Worm (Caenorhabditis elegans) whole organism, L1 larva: Measurements from ENCODE around the gene sng-1.
A peak's percentile ranks its signal among the peaks of the same experiment; 100 is the strongest.

Source experiments
- C04F5.9 ChIP-seq: sonication (generic microtip); optimal IDR thresholded peaks from 2 replicates; lab custom pipeline; 2016; ENCODE audit warnings: missing genetic modification characterization, missing compliant biosample characterization
- C16A3.4 ChIP-seq: fragments of 150-350 bp; optimal IDR thresholded peaks from 2 replicates; lab custom pipeline; 2014; ENCODE audit warnings: missing biosample characterization, missing genetic modification characterization
- F16B12.6 ChIP-seq: fragments of 150-350 bp; optimal IDR thresholded peaks from 2 replicates; lab custom pipeline; 2014; ENCODE audit warnings: missing biosample characterization, missing genetic modification characterization
- Y116A8C.19 ChIP-seq: sonication (generic microtip); optimal IDR thresholded peaks from 2 replicates; lab custom pipeline; 2016; ENCODE audit warnings: missing compliant biosample characterization, missing genetic modification characterization, borderline replicate concordance
- aha-1 ChIP-seq: fragments of 150-350 bp; optimal IDR thresholded peaks from 2 replicates; lab custom pipeline; 2014; ENCODE audit warnings: missing biosample characterization, missing genetic modification characterization
- ama-1 ChIP-seq: fragments of 150-350 bp; optimal IDR thresholded peaks from 2 replicates; lab custom pipeline; 2014
- blmp-1 ChIP-seq: fragments of 150-350 bp; optimal IDR thresholded peaks from 2 replicates; lab custom pipeline; 2014; ENCODE audit warnings: missing biosample characterization, missing genetic modification characterization
- ceh-88 ChIP-seq: fragments of 200-800 bp; sonication (Bioruptor generic); IDR thresholded peaks from 2 replicates; pipeline ENCODE4 v1.3.6; 2022; ENCODE audit warnings: missing genetic modification characterization, missing compliant biosample characterization
- ces-1 ChIP-seq: fragments of 150-350 bp; optimal IDR thresholded peaks from 2 replicates; lab custom pipeline; 2014; ENCODE audit warnings: missing biosample characterization, missing genetic modification reagents, missing genetic modification characterization
- dpl-1 ChIP-seq, 3 experiments: fragments of 150-350 bp in 2 of 3; sonication (generic microtip) in 1 of 3; optimal IDR thresholded peaks; 2 replicates each; lab custom pipeline; 2014 to 2017; ENCODE audit warnings: missing biosample characterization in 3 of 3, missing genetic modification characterization in 3 of 3, missing genetic modification reagents in 3 of 3
- dsc-1 ChIP-seq: sonication (generic microtip); optimal IDR thresholded peaks from 2 replicates; lab custom pipeline; 2016; ENCODE audit warnings: mild to moderate bottlenecking, missing genetic modification characterization, missing compliant biosample characterization
- efl-1 ChIP-seq, 4 experiments: fragments of 150-350 bp; optimal IDR thresholded peaks in 3 of 4; peaks in 1 of 4; 1 replicate in 1 of 4; 2 replicates in 3 of 4; lab custom pipeline; 2014; ENCODE audit warnings: missing biosample characterization in 2 of 4, missing genetic modification characterization in 2 of 4, missing genetic modification reagents in 2 of 4
- egl-13 ChIP-seq: sonication (generic microtip); optimal IDR thresholded peaks from 2 replicates; lab custom pipeline; 2016; ENCODE audit warnings: missing genotype, missing genetic modification reagents, missing genetic modification characterization, missing compliant biosample characterization
- elt-3 ChIP-seq, 6 experiments: fragments of 150-350 bp in 1 of 6; sonication (generic microtip); optimal IDR thresholded peaks; 2 replicates each; lab custom pipeline; 2017 to 2018; ENCODE audit warnings: missing biosample characterization in 6 of 6, missing genetic modification characterization in 6 of 6, inconsistent platforms in 1 of 6
- ets-5 ChIP-seq: fragments of 200-800 bp; sonication (Bioruptor generic); IDR thresholded peaks from 2 replicates; pipeline ENCODE4 v1.3.6; 2022; ENCODE audit warnings: missing genetic modification characterization, missing compliant biosample characterization
- fkh-10 ChIP-seq: sonication (generic microtip); optimal IDR thresholded peaks from 2 replicates; lab custom pipeline; 2017; ENCODE audit warnings: missing biosample characterization, missing genetic modification reagents, missing genetic modification characterization
- fkh-4 ChIP-seq: sonication (generic microtip); optimal IDR thresholded peaks from 2 replicates; lab custom pipeline; 2016; ENCODE audit warnings: missing compliant biosample characterization, missing genetic modification characterization, borderline replicate concordance
- fkh-8 ChIP-seq: sonication (generic microtip); optimal IDR thresholded peaks from 2 replicates; lab custom pipeline; 2016; ENCODE audit warnings: mild to moderate bottlenecking, missing genetic modification characterization, missing compliant biosample characterization
- grh-1 ChIP-seq: fragments of 200-800 bp; sonication (Bioruptor generic); IDR thresholded peaks from 2 replicates; pipeline ENCODE4 v1.3.6; 2022; ENCODE audit warnings: missing genetic modification reagents, missing genetic modification characterization, missing compliant biosample characterization
- hlh-4 ChIP-seq: sonication (generic microtip); optimal IDR thresholded peaks from 2 replicates; lab custom pipeline; 2016; ENCODE audit warnings: mild to moderate bottlenecking, missing genetic modification characterization, missing compliant biosample characterization
- hpl-2 ChIP-seq: fragments of 150-350 bp; optimal IDR thresholded peaks from 2 replicates; lab custom pipeline; 2014; ENCODE audit warnings: missing biosample characterization, missing genetic modification reagents, missing genetic modification characterization
- jun-1 ChIP-seq: fragments of 150-350 bp; optimal IDR thresholded peaks from 2 replicates; lab custom pipeline; 2014; ENCODE audit warnings: missing biosample characterization, missing genetic modification reagents, missing genetic modification characterization
- lin-13 ChIP-seq: fragments of 150-350 bp; optimal IDR thresholded peaks from 2 replicates; lab custom pipeline; 2014; ENCODE audit warnings: missing biosample characterization, missing genetic modification reagents, missing genetic modification characterization
- lin-14 ChIP-seq: fragments of 200-800 bp; sonication (Bioruptor generic); optimal IDR thresholded peaks from 2 replicates; lab custom pipeline; 2018; ENCODE audit warnings: mild to moderate bottlenecking, missing genetic modification characterization, moderate library complexity, missing compliant biosample characterization
- lin-35 ChIP-seq, 2 experiments: fragments of 150-350 bp; optimal IDR thresholded peaks; 2 replicates each; lab custom pipeline; 2014; ENCODE audit warnings: missing biosample characterization in 2 of 2, missing genetic modification characterization in 2 of 2, missing genetic modification reagents in 2 of 2
- lsy-2 ChIP-seq, 2 experiments: fragments of 150-350 bp; optimal IDR thresholded peaks; 2 replicates each; lab custom pipeline; 2014; ENCODE audit warnings: missing biosample characterization in 2 of 2, missing genetic modification characterization in 2 of 2
- mdl-1 ChIP-seq, 2 experiments: fragments of 150-350 bp; optimal IDR thresholded peaks; 2 replicates each; lab custom pipeline; 2014 to 2017; ENCODE audit warnings: missing biosample characterization in 2 of 2, missing genetic modification characterization in 2 of 2, inconsistent platforms in 1 of 2
- mep-1 ChIP-seq: fragments of 150-350 bp; optimal IDR thresholded peaks from 2 replicates; lab custom pipeline; 2014; ENCODE audit warnings: missing biosample characterization, missing genetic modification characterization
- nhr-12 ChIP-seq: sonication (generic microtip); optimal IDR thresholded peaks from 2 replicates; lab custom pipeline; 2017; ENCODE audit warnings: missing biosample characterization, missing genetic modification characterization
- nhr-19 ChIP-seq: fragments of 200-800 bp; sonication (Bioruptor generic); conservative IDR thresholded peaks from 2 replicates; pipeline ENCODE4 v1.3.6; 2022; ENCODE audit warnings: missing genetic modification characterization, missing compliant biosample characterization
- nhr-237 ChIP-seq: fragments of 150-350 bp; optimal IDR thresholded peaks from 2 replicates; lab custom pipeline; 2014; ENCODE audit warnings: missing biosample characterization, missing genetic modification characterization
- nhr-47 ChIP-seq: sonication (generic microtip); optimal IDR thresholded peaks from 2 replicates; lab custom pipeline; 2016; ENCODE audit warnings: mild to moderate bottlenecking, missing genetic modification characterization, moderate library complexity, missing compliant biosample characterization
- nhr-71 ChIP-seq: sonication (generic microtip); optimal IDR thresholded peaks from 2 replicates; lab custom pipeline; 2016; ENCODE audit warnings: mild to moderate bottlenecking, missing genetic modification characterization, moderate library complexity, missing compliant biosample characterization
- nhr-77 ChIP-seq: fragments of 150-350 bp; optimal IDR thresholded peaks from 2 replicates; lab custom pipeline; 2014; ENCODE audit warnings: missing biosample characterization, missing genetic modification characterization
- nhr-84 ChIP-seq: sonication (generic microtip); optimal IDR thresholded peaks from 2 replicates; lab custom pipeline; 2017; ENCODE audit warnings: missing biosample characterization, missing genetic modification characterization
- nhr-90 ChIP-seq: sonication (generic microtip); optimal IDR thresholded peaks from 2 replicates; lab custom pipeline; 2016; ENCODE audit warnings: mild to moderate bottlenecking, missing genetic modification characterization, missing compliant biosample characterization; ENCODE audit not compliant: poor library complexity
- skn-1 ChIP-seq: fragments of 150-350 bp; optimal IDR thresholded peaks from 2 replicates; lab custom pipeline; 2014; ENCODE audit warnings: missing biosample characterization, missing genetic modification characterization
- snu-23 ChIP-seq: sonication (generic microtip); optimal IDR thresholded peaks from 2 replicates; lab custom pipeline; 2016; ENCODE audit warnings: missing genetic modification characterization, missing compliant biosample characterization
- sptf-1 ChIP-seq: fragments of 150-350 bp; optimal IDR thresholded peaks from 2 replicates; lab custom pipeline; 2014; ENCODE audit warnings: missing biosample characterization, missing genetic modification characterization
- swsn-7 ChIP-seq: sonication (generic microtip); optimal IDR thresholded peaks from 2 replicates; lab custom pipeline; 2016; ENCODE audit warnings: missing genetic modification characterization, missing compliant biosample characterization
- tlp-1 ChIP-seq: fragments of 150-350 bp; optimal IDR thresholded peaks from 2 replicates; lab custom pipeline; 2014; ENCODE audit warnings: missing biosample characterization, missing genetic modification characterization
- unc-130 ChIP-seq: fragments of 150-350 bp; optimal IDR thresholded peaks from 2 replicates; lab custom pipeline; 2017; ENCODE audit warnings: missing biosample characterization, missing genetic modification characterization, inconsistent platforms
- unc-62 ChIP-seq: fragments of 150-350 bp; optimal IDR thresholded peaks from 2 replicates; lab custom pipeline; 2014; ENCODE audit warnings: missing biosample characterization, missing genetic modification reagents, missing genetic modification characterization
- unc-98 ChIP-seq: fragments of 200-800 bp; sonication (Bioruptor generic); IDR thresholded peaks from 2 replicates; pipeline ENCODE4 v1.3.6; 2022; ENCODE audit warnings: missing genetic modification characterization, missing compliant biosample characterization
- vab-15 ChIP-seq: sonication (generic microtip); optimal IDR thresholded peaks from 2 replicates; lab custom pipeline; 2017; ENCODE audit warnings: missing genotype, mild to moderate bottlenecking, missing genetic modification characterization, missing compliant biosample characterization
- xbp-1 ChIP-seq: sonication (generic microtip); optimal IDR thresholded peaks from 2 replicates; lab custom pipeline; 2016; ENCODE audit warnings: missing genetic modification characterization, missing compliant biosample characterization
- zag-1 ChIP-seq: fragments of 150-350 bp; optimal IDR thresholded peaks from 2 replicates; lab custom pipeline; 2014; ENCODE audit warnings: missing biosample characterization, missing genetic modification characterization
- ztf-11 ChIP-seq, 2 experiments: sonication (generic microtip); optimal IDR thresholded peaks; 2 replicates each; lab custom pipeline; 2016 to 2017; ENCODE audit warnings: missing genetic modification characterization in 2 of 2, missing biosample characterization in 1 of 2, missing compliant biosample characterization in 1 of 2
- ztf-4 ChIP-seq: fragments of 150-350 bp; optimal IDR thresholded peaks from 2 replicates; lab custom pipeline; 2014; ENCODE audit warnings: missing biosample characterization, missing genetic modification characterization

Gene sng-1

DNA sequence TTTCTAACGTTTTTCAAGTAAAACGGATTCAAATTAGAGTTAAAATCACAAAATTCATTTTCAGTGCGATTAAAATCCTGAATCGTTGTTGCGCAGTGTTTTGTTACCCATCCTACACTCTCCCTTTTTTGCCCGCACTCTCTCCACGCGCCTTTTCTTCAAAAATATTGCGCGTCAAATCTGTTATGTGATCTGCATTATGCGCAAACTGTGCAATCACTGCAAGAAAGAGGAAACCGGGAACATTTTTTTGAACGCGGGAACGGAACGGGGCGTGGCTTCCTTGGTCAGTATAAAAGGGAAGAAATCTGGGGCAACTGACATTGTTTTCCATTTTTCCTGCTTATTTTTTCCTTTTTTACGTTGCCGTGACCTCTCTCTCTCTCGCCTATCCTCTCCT is 13.0 kb downstream of the sng-1 start:
- no peak for TF ChIP-seq egl-13
- peak; percentile 14 for TF ChIP-seq xbp-1
- no peak for TF ChIP-seq ztf-4 (tag; lab: Kevin White, UChicago)
- TF ChIP-seq ceh-88 (GFP tag; lab: Robert Waterston, UW): no peak
- no peak for TF ChIP-seq tlp-1 (tag; lab: Kevin White, UChicago)
- peak; percentile 2 to 42 (median 28) for TF ChIP-seq dpl-1 (GFP tag; optimal IDR thresholded peaks at IDR 0.05; lab: Kevin White, UChicago)
- TF ChIP-seq ztf-11 (tag; optimal IDR thresholded peaks at IDR 0.05; lab: Kevin White, UChicago): no peak
- TF ChIP-seq grh-1 (GFP tag; lab: Robert Waterston, UW): no peak
- no peak for TF ChIP-seq jun-1 (tag; lab: Kevin White, UChicago)
- peak in 1 of 2 experiments; percentile 10 for TF ChIP-seq lsy-2 (tag; optimal IDR thresholded peaks at IDR 0.05; lab: Kevin White, UChicago)
- no peak for TF ChIP-seq nhr-77 (tag; lab: Kevin White, UChicago)
- no peak for TF ChIP-seq zag-1 (tag; lab: Kevin White, UChicago)
- no peak for TF ChIP-seq mdl-1 (tag; optimal IDR thresholded peaks at IDR 0.05; lab: Kevin White, UChicago)
- no peak for TF ChIP-seq fkh-10
- TF ChIP-seq unc-130 (tag; lab: Kevin White, UChicago): no peak
- peak; percentile 12 to 50 for TF ChIP-seq lin-35 (GFP tag; optimal IDR thresholded peaks at IDR 0.05; lab: Kevin White, UChicago)
- TF ChIP-seq mep-1 (tag; lab: Kevin White, UChicago): peak; percentile 43
- peak; percentile 12 for TF ChIP-seq snu-23 (GFP tag; lab: Kevin White, UChicago)
- no peak for TF ChIP-seq ces-1 (GFP tag; lab: Kevin White, UChicago)
- no peak for TF ChIP-seq fkh-8
- TF ChIP-seq nhr-90: no peak
- TF ChIP-seq lin-14 (GFP tag; lab: Kevin White, UChicago): peak; percentile 12
- no peak for TF ChIP-seq aha-1 (tag; lab: Kevin White, UChicago)
- TF ChIP-seq sptf-1 (tag; lab: Kevin White, UChicago): no peak
- TF ChIP-seq vab-15 (tag; lab: Kevin White, UChicago): no peak
- no peak for TF ChIP-seq C16A3.4
- peak; percentile 24 for TF ChIP-seq swsn-7 (tag; lab: Kevin White, UChicago)
- TF ChIP-seq nhr-237 (tag; lab: Kevin White, UChicago): no peak
- TF ChIP-seq blmp-1 (tag; lab: Kevin White, UChicago): peak; percentile 54
- no peak for TF ChIP-seq fkh-4 (tag; lab: Kevin White, UChicago)
- no peak for TF ChIP-seq ets-5 (GFP tag; lab: Robert Waterston, UW)
- TF ChIP-seq efl-1 (optimal IDR thresholded peaks at IDR 0.05; lab: Kevin White, UChicago): peak; percentile 26 to 29
- TF ChIP-seq efl-1 (GFP tag; optimal IDR thresholded peaks at IDR 0.05 in 1 of 2; lab: Kevin White, UChicago): peak; percentile 25 to 93
- TF ChIP-seq F16B12.6 (tag; lab: Kevin White, UChicago): peak; percentile 77
- TF ChIP-seq hlh-4 (tag; lab: Kevin White, UChicago): no peak
- TF ChIP-seq elt-3 (tag; optimal IDR thresholded peaks at IDR 0.05; lab: Kevin White, UChicago): peak in 1 of 6 experiments; percentile 3
- TF ChIP-seq Y116A8C.19 (tag; lab: Kevin White, UChicago): no peak

DNA sequence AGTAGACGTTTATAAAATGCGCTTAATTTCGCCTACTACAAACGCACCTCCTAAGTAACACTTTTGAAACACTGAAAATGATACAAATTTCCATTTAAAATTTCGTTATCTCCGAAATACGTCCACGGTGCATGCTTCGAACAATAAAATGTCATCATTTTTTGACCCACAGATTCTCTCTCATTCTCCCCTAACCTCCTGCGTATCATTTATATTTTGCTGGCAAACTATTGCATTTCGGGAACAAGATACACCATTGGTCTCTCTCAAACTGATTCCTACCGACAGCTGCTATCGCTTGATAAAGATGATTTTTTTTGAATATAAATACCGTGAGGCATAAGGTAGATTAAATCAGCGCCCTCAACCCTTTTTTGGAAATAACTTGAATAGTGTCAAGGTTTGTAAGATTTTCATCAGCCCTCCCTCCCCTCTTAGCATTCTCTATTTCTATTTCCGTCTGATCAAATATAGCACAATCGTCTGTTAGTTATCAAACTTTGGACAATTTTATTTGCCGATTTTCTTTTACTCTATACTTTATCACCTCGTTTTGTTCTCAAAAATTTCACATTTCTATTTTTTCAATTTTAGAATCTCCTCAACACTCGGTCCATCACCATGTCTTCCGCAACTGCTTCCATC is 13.6 kb downstream of the sng-1 start, which contains the start of gene C07D8.6:
Gene C07D8.6 (plus strand): TSS at position 595 of the 645 bp plus-strand sequence.
- TF ChIP-seq nhr-84 (tag; lab: Kevin White, UChicago) (no peak), efl-1 (optimal IDR thresholded peaks at IDR 0.05; lab: Kevin White, UChicago) (no peak), efl-1 (GFP tag; optimal IDR thresholded peaks at IDR 0.05 in 1 of 2; lab: Kevin White, UChicago) (peak in 1 of 2 experiments; percentile 45), vab-15 (tag; lab: Kevin White, UChicago) (no peak), ztf-4 (tag; lab: Kevin White, UChicago) (no peak), dsc-1 (no peak), mdl-1 (tag; optimal IDR thresholded peaks at IDR 0.05; lab: Kevin White, UChicago) (no peak), nhr-19 (GFP tag; lab: Robert Waterston, UW) (no peak), egl-13 (no peak), skn-1 (tag; lab: Kevin White, UChicago) (peak; percentile 79), lin-14 (GFP tag; lab: Kevin White, UChicago) (peak; percentile 56), elt-3 (tag; optimal IDR thresholded peaks at IDR 0.05; lab: Kevin White, UChicago) (peak in 2 of 6 experiments; percentile 3 to 24), nhr-12 (no peak), hlh-4 (tag; lab: Kevin White, UChicago) (no peak), ama-1 (lab: Kevin White, UChicago) (no peak), nhr-71 (tag; lab: Kevin White, UChicago) (peak; percentile 49), unc-98 (GFP tag; lab: Robert Waterston, UW) (no peak), snu-23 (GFP tag; lab: Kevin White, UChicago) (peak; percentile 8), ces-1 (GFP tag; lab: Kevin White, UChicago) (no peak), nhr-77 (tag; lab: Kevin White, UChicago) (peak; percentile 12), blmp-1 (tag; lab: Kevin White, UChicago) (peak; percentile 35), nhr-237 (tag; lab: Kevin White, UChicago) (no peak), lin-13 (no peak), hpl-2 (no peak), C04F5.9 (tag; lab: Kevin White, UChicago) (no peak), nhr-90 (peak; percentile 45), unc-62 (GFP tag; lab: Kevin White, UChicago) (no peak), nhr-47 (tag; lab: Kevin White, UChicago) (no peak)
